Fruit fly (Drosophila melanogaster): ENCODE data around the gene CG14969.

Gene CG14969

dm6 chr3L:3373994-3374623, 39.3 kb upstream of the CG14969 start, which contains the start of the genes Ythdc1 and CG12010 (continued):
- TF ChIP-seq CG6854 (GFP tag; optimal IDR thresholded peaks at IDR 0.05) (no peak), p53 (GFP tag; optimal IDR thresholded peaks at IDR 0.05) (no peak), CG13775 (GFP tag; optimal IDR thresholded peaks at IDR 0.05) (no peak), Atf3 (GFP tag; optimal IDR thresholded peaks at IDR 0.05) (no peak), CG11247 (GFP tag; IDR thresholded peaks at IDR 0.05) (no peak), CG11696 (GFP tag; IDR thresholded peaks at IDR 0.05) (no peak), CG4854 (GFP tag; optimal IDR thresholded peaks at IDR 0.05) (no peak), CG4404 (GFP tag; IDR thresholded peaks at IDR 0.05) (no peak), CG34422 (GFP tag; IDR thresholded peaks at IDR 0.05) (peak; percentile 90; the same call in 2 of the 3 replicates), CG1529 (GFP tag; optimal IDR thresholded peaks at IDR 0.05) (no peak), Mes4 (GFP tag; optimal IDR thresholded peaks at IDR 0.05) (no peak), CG7987 (GFP tag; optimal IDR thresholded peaks at IDR 0.05) (peak; percentile 47), CG4282 (GFP tag; optimal IDR thresholded peaks at IDR 0.05) (no peak), chif (GFP tag; optimal IDR thresholded peaks at IDR 0.05) (no peak), Opbp (GFP tag; IDR thresholded peaks at IDR 0.05; ENCODE audit: partially characterized antibody) (peak; percentile 93), zfh2 (GFP tag; optimal IDR thresholded peaks at IDR 0.05) (no peak), CG6689 (GFP tag; IDR thresholded peaks at IDR 0.05) (no peak), Blimp-1 (GFP tag; optimal IDR thresholded peaks at IDR 0.05) (no peak), al (GFP tag; IDR thresholded peaks at IDR 0.05) (no peak), ewg (GFP tag; optimal IDR thresholded peaks at IDR 0.05) (no peak), Sry-δ (GFP tag; optimal IDR thresholded peaks at IDR 0.05) (peak; percentile 82), CG2120 (GFP tag; optimal IDR thresholded peaks at IDR 0.05) (peak; percentile 12), CG3847 (GFP tag; IDR thresholded peaks at IDR 0.05) (no peak), kah (GFP tag; optimal IDR thresholded peaks at IDR 0.05) (peak; percentile 31), Mrtf (GFP tag; IDR thresholded peaks at IDR 0.05) (no peak), sens-2 (GFP tag; IDR thresholded peaks at IDR 0.05) (no peak), bcd (GFP tag; optimal IDR thresholded peaks at IDR 0.05) (no peak), fd102C (GFP tag; optimal IDR thresholded peaks at IDR 0.05) (no peak), HLH4C (GFP tag; IDR thresholded peaks at IDR 0.05; ENCODE audit: partially characterized antibody) (peak; percentile 94), jing (GFP tag; optimal IDR thresholded peaks at IDR 0.05) (no peak), odd (GFP tag; optimal IDR thresholded peaks at IDR 0.05) (no peak), lab (GFP tag; optimal IDR thresholded peaks at IDR 0.05) (no peak), crp (GFP tag; optimal IDR thresholded peaks at IDR 0.05) (peak in 1 of 2 experiments; percentile 75), crc (GFP tag; optimal IDR thresholded peaks at IDR 0.05) (no peak), sqz (GFP tag; optimal IDR thresholded peaks at IDR 0.05) (no peak), CG3407 (GFP tag; optimal IDR thresholded peaks at IDR 0.05) (no peak), btn (GFP tag; optimal IDR thresholded peaks at IDR 0.05) (no peak), CG17385 (GFP tag; optimal IDR thresholded peaks at IDR 0.05) (no peak), dan (GFP tag; IDR thresholded peaks at IDR 0.05) (no peak), CG12659 (GFP tag; optimal IDR thresholded peaks at IDR 0.05) (no peak), lola (GFP tag; optimal IDR thresholded peaks at IDR 0.05) (no peak), CG10654 (GFP tag; optimal IDR thresholded peaks at IDR 0.05) (no peak), CG4328 (GFP tag; optimal IDR thresholded peaks at IDR 0.05) (no peak), fu2 (GFP tag; optimal IDR thresholded peaks at IDR 0.05) (no peak), amos (GFP tag; IDR thresholded peaks at IDR 0.05; ENCODE audit: partially characterized antibody) (peak; percentile 92), Dbx (GFP tag; IDR thresholded peaks at IDR 0.05) (peak; percentile 53; the same call in 2 of the 3 replicates), CG6813 (GFP tag; optimal IDR thresholded peaks at IDR 0.05) (no peak), CG10959 (GFP tag; IDR thresholded peaks at IDR 0.05) (no peak), Hr39 (optimal IDR thresholded peaks at IDR 0.05) (no peak), CG2129 (GFP tag; IDR thresholded peaks at IDR 0.05; ENCODE audit: partially characterized antibody) (peak; percentile 68), CTCF (GFP tag; optimal IDR thresholded peaks at IDR 0.05) (no peak)
